Worm (Caenorhabditis elegans) whole organism, L4/young adult: ENCODE data around the gene fbxb-76.

Experiments
- dao-5 ChIP-seq: sonication (generic microtip); optimal IDR thresholded peaks from 2 replicates; lab custom pipeline; 2016; ENCODE audit warnings: missing genotype, missing genetic modification characterization, moderate library complexity, missing compliant biosample characterization
- him-1 ChIP-seq: sonication (generic microtip); optimal IDR thresholded peaks from 2 replicates; lab custom pipeline; 2016; ENCODE audit warnings: missing genotype, missing genetic modification reagents, missing genetic modification characterization, missing compliant biosample characterization

DNA sequence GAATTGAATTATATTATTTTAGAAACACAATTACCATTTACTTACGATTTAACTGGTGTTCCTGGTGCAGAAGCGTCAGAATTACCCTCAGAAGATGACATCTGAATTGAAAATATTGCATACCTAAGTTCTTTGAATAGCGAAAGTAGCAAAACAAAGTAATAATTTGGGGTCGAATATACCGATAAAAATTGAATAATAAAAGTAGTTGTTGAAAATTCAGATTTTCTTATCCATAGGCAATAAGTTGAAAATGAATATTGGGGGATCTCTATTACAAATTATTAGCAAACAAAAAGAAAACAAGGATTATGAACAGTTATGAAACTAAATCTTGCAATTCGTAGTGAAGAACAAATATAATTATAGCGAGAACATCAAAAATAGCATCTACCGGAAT, 49.9 kb downstream of the fbxb-76 start, which contains the start of gene leo-1:
- TF ChIP-seq him-1 (tag; lab: Kevin White, UChicago) (no peak), dao-5 (tag; lab: Kevin White, UChicago) (no peak)
